Fruit fly (Drosophila melanogaster) whole organism, wandering third instar larva: ENCODE measurements around the gene BicD.

ENCODE experiments used
- Abd-B ChIP-seq: fragments of >200 bp; optimal IDR thresholded peaks from 2 replicates; lab custom pipeline; 2017; ENCODE audit warnings: missing biosample characterization, missing genetic modification characterization
- CG32264 ChIP-seq: fragments of 200-800 bp; sonication (Bioruptor generic); optimal IDR thresholded peaks from 2 replicates; lab custom pipeline; 2016; ENCODE audit warnings: missing biosample characterization, missing genetic modification characterization
- CG9705 ChIP-seq: fragments of 200-800 bp; sonication (Bioruptor generic); optimal IDR thresholded peaks from 2 replicates; lab custom pipeline; 2018; ENCODE audit warnings: missing biosample characterization, mild to moderate bottlenecking, missing genetic modification characterization
- CrebA ChIP-seq: fragments of 200-800 bp; sonication (Bioruptor generic); optimal IDR thresholded peaks from 2 replicates; lab custom pipeline; 2016; ENCODE audit warnings: missing biosample characterization, mild to moderate bottlenecking, missing genetic modification characterization, borderline replicate concordance
- Dfd ChIP-seq: fragments of >200 bp; optimal IDR thresholded peaks from 2 replicates; lab custom pipeline; 2017; ENCODE audit warnings: missing biosample characterization, missing genetic modification characterization
- Dif ChIP-seq: fragments of 200-275, 200-300 bp; sonication (Bioruptor generic); optimal IDR thresholded peaks from 2 replicates; lab custom pipeline; 2018; ENCODE audit warnings: missing biosample characterization, missing genetic modification characterization; ENCODE audit not compliant: partially characterized antibody
- HLH106 ChIP-seq: fragments of 200-800 bp; optimal IDR thresholded peaks from 3 replicates; lab custom pipeline; 2019; ENCODE audit warnings: missing biosample characterization, mild to moderate bottlenecking, missing genetic modification characterization, moderate library complexity
- Hnf4 ChIP-seq: fragments of 200-800 bp; sonication (Bioruptor generic); optimal IDR thresholded peaks from 2 replicates; lab custom pipeline; 2016; ENCODE audit warnings: missing biosample characterization, mild to moderate bottlenecking, missing genetic modification characterization
- Hr78 ChIP-seq: fragments of >200 bp; optimal IDR thresholded peaks from 2 replicates; lab custom pipeline; 2017; ENCODE audit warnings: missing biosample characterization, missing genetic modification characterization
- Hr83 ChIP-seq: fragments of 200-300 bp; sonication (Bioruptor generic); optimal IDR thresholded peaks from 2 replicates; lab custom pipeline; 2016; ENCODE audit warnings: missing biosample characterization, mild to moderate bottlenecking, missing genetic modification characterization, moderate library complexity; ENCODE audit not compliant: poor library complexity, severe bottlenecking
- Jra ChIP-seq: sonication (Bioruptor generic); optimal IDR thresholded peaks from 2 replicates; lab custom pipeline; 2016; ENCODE audit warnings: missing biosample characterization, missing genetic modification characterization
- Mio ChIP-seq: sonication (Bioruptor generic); optimal IDR thresholded peaks from 2 replicates; lab custom pipeline; 2016; ENCODE audit warnings: missing biosample characterization, missing genetic modification characterization
- Myc ChIP-seq: fragments of >200 bp; optimal IDR thresholded peaks from 2 replicates; lab custom pipeline; 2017
- N ChIP-seq: fragments of >200 bp; optimal IDR thresholded peaks from 2 replicates; lab custom pipeline; 2018; ENCODE audit warnings: missing biosample characterization, missing external identifiers, missing genetic modification characterization
- OdsH ChIP-seq: fragments of 200-800 bp; sonication (Bioruptor generic); optimal IDR thresholded peaks from 2 replicates; lab custom pipeline; 2016; ENCODE audit warnings: missing biosample characterization, mild to moderate bottlenecking, missing genetic modification characterization
- Rel ChIP-seq, 2 experiments: fragments of 200-800 bp; sonication (Bioruptor generic) in 1 of 2; optimal IDR thresholded peaks; 2 replicates in 1 of 2; 3 replicates in 1 of 2; lab custom pipeline; 2016 to 2019; ENCODE audit warnings: mild to moderate bottlenecking in 2 of 2, missing biosample characterization in 2 of 2, missing genetic modification characterization in 2 of 2, moderate library complexity in 1 of 2
- Sp1 ChIP-seq: fragments of 200-800 bp; sonication (Bioruptor generic); optimal IDR thresholded peaks from 3 replicates; lab custom pipeline; 2019; ENCODE audit warnings: missing biosample characterization, mild to moderate bottlenecking, missing genetic modification characterization, moderate library complexity
- Vsx2 ChIP-seq: fragments of 200-300, 225-300 bp; sonication (Bioruptor generic); optimal IDR thresholded peaks from 2 replicates; lab custom pipeline; 2018; ENCODE audit warnings: missing biosample characterization, missing genetic modification characterization; ENCODE audit not compliant: partially characterized antibody
- br ChIP-seq: fragments of 200-800 bp; sonication (Bioruptor generic); optimal IDR thresholded peaks from 2 replicates; lab custom pipeline; 2016; ENCODE audit warnings: missing biosample characterization, missing genetic modification characterization
- brk ChIP-seq: fragments of 200-800 bp; sonication (Bioruptor generic); optimal IDR thresholded peaks from 2 replicates; lab custom pipeline; 2016; ENCODE audit warnings: missing biosample characterization, mild to moderate bottlenecking, missing genetic modification characterization
- dl ChIP-seq, 2 experiments: fragments of 175-275, 200-275 bp in 1 of 2; fragments of 200-275 bp in 1 of 2; sonication (Bioruptor generic); optimal IDR thresholded peaks; lab custom pipeline; 2018; ENCODE audit warnings: mild to moderate bottlenecking in 2 of 2, missing biosample characterization in 2 of 2, missing genetic modification characterization in 2 of 2, moderate library complexity in 2 of 2; ENCODE audit not compliant: partially characterized antibody in 2 of 2, insufficient read depth in 1 of 2
- dmrt93B ChIP-seq: fragments of 200-800 bp; sonication (Bioruptor generic); optimal IDR thresholded peaks from 2 replicates; lab custom pipeline; 2018; ENCODE audit warnings: missing biosample characterization, mild to moderate bottlenecking, missing genetic modification characterization
- dsf ChIP-seq: sonication (Bioruptor generic); optimal IDR thresholded peaks from 2 replicates; lab custom pipeline; 2016; ENCODE audit warnings: missing biosample characterization, missing genetic modification characterization, borderline replicate concordance
- ey ChIP-seq: fragments of 200-800 bp; sonication (Bioruptor generic); optimal IDR thresholded peaks from 2 replicates; lab custom pipeline; 2016; ENCODE audit warnings: missing biosample characterization, missing genetic modification characterization
- foxo ChIP-seq, 2 experiments: fragments of 200-800 bp; sonication (Bioruptor generic); optimal IDR thresholded peaks; 2 replicates in 1 of 2; 3 replicates in 1 of 2; lab custom pipeline; 2016 to 2017; ENCODE audit warnings: missing biosample characterization in 2 of 2, missing genetic modification characterization in 2 of 2
- fru ChIP-seq: fragments of 200-800 bp; sonication (Bioruptor generic); optimal IDR thresholded peaks from 3 replicates; lab custom pipeline; 2016; ENCODE audit warnings: missing biosample characterization, mild to moderate bottlenecking, missing genetic modification characterization
- h ChIP-seq: fragments of 200-800 bp; sonication (Bioruptor generic); optimal IDR thresholded peaks from 3 replicates; lab custom pipeline; 2016; ENCODE audit warnings: missing biosample characterization, mild to moderate bottlenecking, missing genetic modification characterization
- jim ChIP-seq: fragments of 175-275, 200-325 bp; sonication (Bioruptor generic); optimal IDR thresholded peaks from 2 replicates; lab custom pipeline; 2016; ENCODE audit warnings: missing biosample characterization, mild to moderate bottlenecking, missing genetic modification characterization
- lola ChIP-seq: fragments of >200 bp; optimal IDR thresholded peaks from 2 replicates; lab custom pipeline; 2017; ENCODE audit warnings: missing biosample characterization, missing genetic modification characterization
- pan ChIP-seq: fragments of >200 bp; optimal IDR thresholded peaks from 2 replicates; lab custom pipeline; 2017
- psq ChIP-seq: fragments of 200-800 bp; sonication (Bioruptor generic); optimal IDR thresholded peaks from 3 replicates; lab custom pipeline; 2017; ENCODE audit warnings: missing biosample characterization, mild to moderate bottlenecking, missing genetic modification characterization, moderate library complexity
- rgr ChIP-seq: fragments of 200-800 bp; sonication (Bioruptor generic); optimal IDR thresholded peaks from 3 replicates; lab custom pipeline; 2016; ENCODE audit warnings: missing biosample characterization, mild to moderate bottlenecking, missing genetic modification characterization
- sage ChIP-seq: fragments of 200-800 bp; sonication (Bioruptor generic); optimal IDR thresholded peaks from 2 replicates; lab custom pipeline; 2016; ENCODE audit warnings: missing biosample characterization, mild to moderate bottlenecking, missing genetic modification characterization
- sv ChIP-seq: fragments of 200-800 bp; sonication (Bioruptor generic); optimal IDR thresholded peaks from 3 replicates; lab custom pipeline; 2016; ENCODE audit warnings: missing biosample characterization, missing genetic modification characterization
- tai ChIP-seq: sonication (Bioruptor generic); optimal IDR thresholded peaks from 2 replicates; lab custom pipeline; 2016; ENCODE audit warnings: missing biosample characterization, missing genetic modification characterization
- usp ChIP-seq: fragments of >200 bp; optimal IDR thresholded peaks from 2 replicates; lab custom pipeline; 2017; ENCODE audit warnings: missing biosample characterization, missing genetic modification characterization
- woc ChIP-seq: sonication (Bioruptor generic); optimal IDR thresholded peaks from 2 replicates; lab custom pipeline; 2016; ENCODE audit warnings: missing biosample characterization, mild to moderate bottlenecking, missing genetic modification characterization

The BicD gene

dm6 chr2L:17471524-17471923, 1.5 kb downstream of the BicD start, which contains the start of gene Sgt:
Gene Sgt (plus strand): TSS chr2L:17471603.
- TF ChIP-seq Vsx2 (no peak), h (no peak), sv (no peak), Dif (GFP tag; lab: Kevin White, UChicago) (peak; percentile 22), Hnf4 (no peak)

dm6 chr2L:17470630-17471029, 2.4 kb downstream of the BicD start:
- TF ChIP-seq CG9705 (GFP tag; lab: Kevin White, UChicago) (peak; percentile 19), Dfd (no peak), Jra (GFP tag; lab: Kevin White, UChicago) (peak; percentile 45), woc (no peak), Dif (GFP tag; lab: Kevin White, UChicago) (no peak), h (peak; percentile 69), lola (GFP tag; lab: Kevin White, UChicago) (no peak), sage (GFP tag; lab: Kevin White, UChicago) (no peak), OdsH (GFP tag; lab: Kevin White, UChicago) (peak; percentile 81), Rel (GFP tag; optimal IDR thresholded peaks at IDR 0.05; lab: Kevin White, UChicago) (no peak), Rel (tag; optimal IDR thresholded peaks at IDR 0.05; lab: Kevin White, UChicago) (no peak), rgr (peak; percentile 80), dmrt93B (GFP tag; lab: Kevin White, UChicago) (peak; percentile 30), dsf (no peak), N (GFP tag; lab: Kevin White, UChicago) (no peak), Myc (lab: Kevin White, UChicago) (no peak), Hr83 (peak; percentile 89), fru (GFP tag; lab: Kevin White, UChicago) (no peak), pan (lab: Kevin White, UChicago) (no peak), Hnf4 (peak; percentile 80), CG32264 (GFP tag; lab: Kevin White, UChicago) (peak; percentile 8), psq (peak; percentile 50), br (GFP tag; lab: Kevin White, UChicago) (peak; percentile 32), foxo (GFP tag; optimal IDR thresholded peaks at IDR 0.05; lab: Kevin White, UChicago) (peak in 1 of 2 experiments; percentile 58), ey (GFP tag; lab: Kevin White, UChicago) (no peak), Sp1 (GFP tag; lab: Kevin White, UChicago) (peak; percentile 20), HLH106 (peak; percentile 33), jim (GFP tag; lab: Kevin White, UChicago) (peak; percentile 36)

- TF ChIP-seq foxo (GFP tag; optimal IDR thresholded peaks at IDR 0.05; lab: Kevin White, UChicago) (peak in 1 of 2 experiments; percentile 28), rgr (peak; percentile 1), HLH106 (no peak), N (GFP tag; lab: Kevin White, UChicago) (no peak), fru (GFP tag; lab: Kevin White, UChicago) (peak; percentile 28)
These were observed 6.1 kb downstream of the BicD start for dm6 chr2L:17466950-17467349.

dm6 chr2L:17465915-17466677, 6.9 kb downstream of the BicD start:
- TF ChIP-seq dl (GFP tag; optimal IDR thresholded peaks at IDR 0.05; lab: Kevin White, UChicago; ENCODE audit: insufficient read depth in 1 of 2, partially characterized antibody in 2 of 2): no peak
- TF ChIP-seq Vsx2: no peak
- TF ChIP-seq HLH106: peak; percentile 29
- TF ChIP-seq Hnf4: peak; percentile 39
- TF ChIP-seq Mio (GFP tag; lab: Kevin White, UChicago): no peak
- no peak for TF ChIP-seq Hr78
- TF ChIP-seq fru (GFP tag; lab: Kevin White, UChicago): peak; percentile 54
- TF ChIP-seq ey (GFP tag; lab: Kevin White, UChicago): peak; percentile 57
- no peak for TF ChIP-seq tai (GFP tag; lab: Kevin White, UChicago)
- TF ChIP-seq Myc (lab: Kevin White, UChicago): no peak
- TF ChIP-seq CG9705 (GFP tag; lab: Kevin White, UChicago): no peak
- no peak for TF ChIP-seq usp (GFP tag; lab: Kevin White, UChicago)
- TF ChIP-seq foxo (GFP tag; optimal IDR thresholded peaks at IDR 0.05; lab: Kevin White, UChicago): peak in 1 of 2 experiments; percentile 53
- peak; percentile 47 for TF ChIP-seq OdsH (GFP tag; lab: Kevin White, UChicago)
- no peak for TF ChIP-seq Abd-B (GFP tag; lab: Kevin White, UChicago)
- no peak for TF ChIP-seq jim (GFP tag; lab: Kevin White, UChicago)
- no peak for TF ChIP-seq Rel (GFP tag; optimal IDR thresholded peaks at IDR 0.05; lab: Kevin White, UChicago)
- TF ChIP-seq Rel (tag; optimal IDR thresholded peaks at IDR 0.05; lab: Kevin White, UChicago): no peak
- no peak for TF ChIP-seq Sp1 (GFP tag; lab: Kevin White, UChicago)
- peak; percentile 19 for TF ChIP-seq psq
- no peak for TF ChIP-seq Hr83
- peak; percentile 3 for TF ChIP-seq br (GFP tag; lab: Kevin White, UChicago)
- no peak for TF ChIP-seq CrebA
- no peak for TF ChIP-seq N (GFP tag; lab: Kevin White, UChicago)
- no peak for TF ChIP-seq Jra (GFP tag; lab: Kevin White, UChicago)
- no peak for TF ChIP-seq Dfd
- no peak for TF ChIP-seq sage (GFP tag; lab: Kevin White, UChicago)
- TF ChIP-seq CG32264 (GFP tag; lab: Kevin White, UChicago): no peak
- no peak for TF ChIP-seq Dif (GFP tag; lab: Kevin White, UChicago)
- TF ChIP-seq rgr: peak; percentile 53
- peak; percentile 66 for TF ChIP-seq sv
- no peak for TF ChIP-seq dsf
- TF ChIP-seq brk: no peak
- no peak for TF ChIP-seq lola (GFP tag; lab: Kevin White, UChicago)
- TF ChIP-seq h: peak; percentile 46
- TF ChIP-seq woc: peak; percentile 11
